Fruit fly (Drosophila melanogaster) whole organism, embryonic: Measurements from ENCODE around the gene Cys.

Experiments used
- Atf6 ChIP-seq: fragments of 200-800 bp; sonication (Bioruptor generic); IDR thresholded peaks from 2 replicates; pipeline ENCODE4 v1.3.6; 2022; ENCODE audit warnings: missing biosample characterization, missing genetic modification characterization
- Awh ChIP-seq: fragments of 200-800 bp; sonication (Bioruptor generic); IDR thresholded peaks from 2 replicates; pipeline ENCODE4, ENCODE4 v1.3.6; 2022; ENCODE audit warnings: missing biosample characterization, missing genetic modification characterization
- Bdp1 ChIP-seq: fragments of 200-800 bp; sonication (Bioruptor generic); optimal IDR thresholded peaks from 3 replicates; lab custom pipeline; 2016; ENCODE audit warnings: missing biosample characterization, missing genetic modification characterization
- CG10959 ChIP-seq: fragments of 200-800 bp; sonication (Bioruptor generic); IDR thresholded peaks from 2 replicates; pipeline ENCODE4 v1.3.6; 2022; ENCODE audit warnings: missing biosample characterization, missing genetic modification characterization
- CG11696 ChIP-seq: fragments of 200-800 bp; sonication (Bioruptor generic); IDR thresholded peaks from 2 replicates; pipeline ENCODE4 v1.3.6; 2022; ENCODE audit warnings: missing biosample characterization, missing genetic modification characterization
- CG12391 ChIP-seq: fragments of 200-800 bp; sonication (Bioruptor generic); optimal IDR thresholded peaks from 3 replicates; lab custom pipeline; 2018; ENCODE audit warnings: missing biosample characterization, mild to moderate bottlenecking, missing genetic modification characterization, moderate library complexity
- CG13123 ChIP-seq: fragments of 200-800 bp; sonication (Bioruptor generic); optimal IDR thresholded peaks from 2 replicates; lab custom pipeline; 2016; ENCODE audit warnings: missing biosample characterization, missing genetic modification characterization
- CG14860 ChIP-seq: fragments of 200-800 bp; sonication (Bioruptor generic); IDR thresholded peaks from 3 replicates; pipeline ENCODE4 v1.3.6; 2022; ENCODE audit warnings: missing biosample characterization, missing genetic modification characterization; ENCODE audit not compliant: partially characterized antibody
- CG15479 ChIP-seq: fragments of 200-800 bp; sonication (Bioruptor generic); optimal IDR thresholded peaks from 3 replicates; lab custom pipeline; 2019; ENCODE audit warnings: missing biosample characterization, mild to moderate bottlenecking, missing genetic modification characterization, moderate library complexity
- CG17829 ChIP-seq: fragments of 200-800 bp; optimal IDR thresholded peaks from 2 replicates; lab custom pipeline; 2019; ENCODE audit warnings: missing biosample characterization, mild to moderate bottlenecking, missing genetic modification characterization, moderate library complexity
- CG17912 ChIP-seq: fragments of 200-800 bp; sonication (Bioruptor generic); optimal IDR thresholded peaks from 2 replicates; lab custom pipeline; 2018; ENCODE audit warnings: missing biosample characterization, mild to moderate bottlenecking, missing genetic modification characterization
- CG18011 ChIP-seq: fragments of 200-800 bp; sonication (Bioruptor generic); optimal IDR thresholded peaks from 2 replicates; lab custom pipeline; 2017; ENCODE audit warnings: missing biosample characterization, missing genetic modification characterization, mild to moderate bottlenecking, moderate library complexity, missing genotype
- CG18262 ChIP-seq: fragments of 200-800 bp; optimal IDR thresholded peaks from 3 replicates; lab custom pipeline; 2019; ENCODE audit warnings: missing biosample characterization, mild to moderate bottlenecking, missing genetic modification characterization, moderate library complexity
- CG18476 ChIP-seq: fragments of 200-800 bp; sonication (Bioruptor generic); optimal IDR thresholded peaks from 2 replicates; lab custom pipeline; 2016; ENCODE audit warnings: missing biosample characterization, mild to moderate bottlenecking, missing genetic modification characterization
- CG2202 ChIP-seq: fragments of 200-800 bp; sonication (Bioruptor generic); optimal IDR thresholded peaks from 2 replicates; lab custom pipeline; 2018; ENCODE audit warnings: missing biosample characterization, mild to moderate bottlenecking, missing genetic modification characterization
- CG3838 ChIP-seq: fragments of 200-800 bp; sonication (Bioruptor generic); optimal IDR thresholded peaks from 3 replicates; lab custom pipeline; 2016; ENCODE audit warnings: missing biosample characterization, missing genetic modification characterization
- CG4404 ChIP-seq: fragments of 200-800 bp; sonication (Bioruptor generic); IDR thresholded peaks from 2 replicates; pipeline ENCODE4 v1.3.6; 2022; ENCODE audit warnings: missing biosample characterization, missing genetic modification characterization
- CG6654 ChIP-seq: fragments of 200-800 bp; sonication (Bioruptor generic); optimal IDR thresholded peaks from 2 replicates; lab custom pipeline; 2017; ENCODE audit warnings: missing biosample characterization, mild to moderate bottlenecking, missing genetic modification characterization
- CG6689 ChIP-seq: fragments of 200-800 bp; sonication (Bioruptor generic); IDR thresholded peaks from 2 replicates; pipeline ENCODE4 v1.3.6; 2022; ENCODE audit warnings: missing biosample characterization, missing genetic modification characterization
- CG6854 ChIP-seq: fragments of 200-800 bp; sonication (Bioruptor generic); optimal IDR thresholded peaks from 3 replicates; lab custom pipeline; 2017; ENCODE audit warnings: missing biosample characterization, mild to moderate bottlenecking, missing genetic modification characterization
- CG9437 ChIP-seq: fragments of 200-800 bp; sonication (Bioruptor generic); optimal IDR thresholded peaks from 2 replicates; lab custom pipeline; 2018; ENCODE audit warnings: missing biosample characterization, mild to moderate bottlenecking, missing genetic modification characterization
- CG9609 ChIP-seq: fragments of 200-800 bp; sonication (Bioruptor generic); optimal IDR thresholded peaks from 3 replicates; lab custom pipeline; 2016; ENCODE audit warnings: missing biosample characterization, missing genetic modification characterization
- CG9727 ChIP-seq: fragments of 200-800 bp; sonication (Bioruptor generic); optimal IDR thresholded peaks from 3 replicates; lab custom pipeline; 2017; ENCODE audit warnings: missing biosample characterization, mild to moderate bottlenecking, missing genetic modification characterization
- D19B ChIP-seq: fragments of 200-800 bp; sonication (Bioruptor generic); optimal IDR thresholded peaks from 2 replicates; lab custom pipeline; 2017; ENCODE audit warnings: missing biosample characterization, mild to moderate bottlenecking, missing genetic modification characterization
- Ets65A ChIP-seq: fragments of 200-800 bp; sonication (Bioruptor generic); peaks from one replicate; lab custom pipeline; 2016; ENCODE audit warnings: missing biosample characterization, missing genetic modification characterization
- GATAe ChIP-seq: fragments of 200-800 bp; sonication (Bioruptor generic); conservative IDR thresholded peaks from 2 replicates; pipeline ENCODE4 v1.3.6; 2022; ENCODE audit warnings: missing biosample characterization, missing genetic modification characterization
- HHEX ChIP-seq: fragments of 200-800 bp; sonication (Bioruptor generic); optimal IDR thresholded peaks from 3 replicates; lab custom pipeline; 2017; ENCODE audit warnings: missing biosample characterization, mild to moderate bottlenecking, missing genetic modification characterization, missing genetic modification reagents
- Ptx1 ChIP-seq: fragments of 200-800 bp; sonication (Bioruptor generic); IDR thresholded peaks from 2 replicates; pipeline ENCODE4 v1.3.6; 2022; ENCODE audit warnings: missing biosample characterization, missing genetic modification characterization
- Scr ChIP-seq: fragments of 200-800 bp; sonication (Bioruptor generic); IDR thresholded peaks from 2 replicates; pipeline ENCODE4 v1.3.6; 2022; ENCODE audit warnings: missing biosample characterization, missing genetic modification characterization; ENCODE audit not compliant: partially characterized antibody
- Sox100B ChIP-seq: fragments of 200-800 bp; sonication (Bioruptor generic); optimal IDR thresholded peaks from 3 replicates; lab custom pipeline; 2018; ENCODE audit warnings: missing biosample characterization, mild to moderate bottlenecking, missing genetic modification characterization
- Xrp1 ChIP-seq: fragments of 200-800 bp; sonication (Bioruptor generic); IDR thresholded peaks from 2 replicates; pipeline ENCODE4 v1.3.6; 2022; ENCODE audit warnings: missing biosample characterization, missing genetic modification characterization
- amos ChIP-seq: fragments of 200-800 bp; sonication (Bioruptor generic); IDR thresholded peaks from 2 replicates; pipeline ENCODE4 v1.3.6; 2022; ENCODE audit warnings: missing biosample characterization, missing genetic modification characterization; ENCODE audit not compliant: partially characterized antibody
- bab2 ChIP-seq: fragments of 200-800 bp; sonication (Bioruptor generic); optimal IDR thresholded peaks from 2 replicates; lab custom pipeline; 2016; ENCODE audit warnings: missing biosample characterization, missing genetic modification characterization
- chinmo ChIP-seq: fragments of 200-800 bp; sonication (Bioruptor generic); IDR thresholded peaks from 4 replicates; pipeline ENCODE4 v1.3.6; 2022; ENCODE audit warnings: missing biosample characterization, missing genetic modification characterization; ENCODE audit not compliant: partially characterized antibody
- dmrt11E ChIP-seq: fragments of 200-800 bp; sonication (Bioruptor generic); optimal IDR thresholded peaks from 3 replicates; lab custom pipeline; 2018; ENCODE audit warnings: missing biosample characterization, mild to moderate bottlenecking, missing genetic modification characterization, moderate library complexity
- ems ChIP-seq: fragments of 200-800 bp; sonication (Bioruptor generic); optimal IDR thresholded peaks from 3 replicates; lab custom pipeline; 2016; ENCODE audit warnings: missing biosample characterization, missing genetic modification characterization
- gt ChIP-seq: fragments of 200-800 bp; sonication (Bioruptor generic); IDR thresholded peaks from 2 replicates; pipeline ENCODE4 v1.3.6; 2022; ENCODE audit warnings: missing biosample characterization, missing genetic modification characterization
- h ChIP-seq: fragments of >200 bp; optimal IDR thresholded peaks from 2 replicates; lab custom pipeline; 2017
- jing ChIP-seq: fragments of 200-800 bp; sonication (Bioruptor generic); optimal IDR thresholded peaks from 2 replicates; lab custom pipeline; 2018; ENCODE audit warnings: missing biosample characterization, mild to moderate bottlenecking, missing genetic modification characterization
- lbe ChIP-seq: fragments of 200-800 bp; sonication (Bioruptor generic); optimal IDR thresholded peaks from 2 replicates; lab custom pipeline; 2016; ENCODE audit warnings: missing biosample characterization, mild to moderate bottlenecking, missing genetic modification characterization
- pan ChIP-seq, 4 experiments: fragments of >200 bp in 3 of 4; fragments of 200-800 bp in 1 of 4; sonication (Bioruptor generic) in 1 of 4; optimal IDR thresholded peaks in 3 of 4; IDR thresholded peaks in 1 of 4; 2 replicates each; pipeline versions ENCODE4 v1.3.6 to Lab custom; 2017 to 2022; ENCODE audit warnings: missing biosample characterization in 2 of 4, missing genetic modification characterization in 2 of 4, mixed read lengths in 1 of 4
- phol ChIP-seq: fragments of 200-800 bp; sonication (Bioruptor generic); optimal IDR thresholded peaks from 3 replicates; lab custom pipeline; 2018; ENCODE audit warnings: missing biosample characterization, mild to moderate bottlenecking, missing genetic modification characterization, moderate library complexity
- run ChIP-seq: fragments of 200-800 bp; sonication (Bioruptor generic); optimal IDR thresholded peaks from 3 replicates; lab custom pipeline; 2018; ENCODE audit warnings: missing biosample characterization, mild to moderate bottlenecking, missing genetic modification characterization
- sens ChIP-seq: fragments of 200-800 bp; sonication (Bioruptor generic); peaks from one replicate; lab custom pipeline; 2016; ENCODE audit warnings: missing biosample characterization, missing genetic modification characterization
- sens-2 ChIP-seq: fragments of 200-800 bp; sonication (Bioruptor generic); IDR thresholded peaks from 2 replicates; pipeline ENCODE4 v1.3.6; 2022; ENCODE audit warnings: missing biosample characterization, missing genetic modification characterization
- sim ChIP-seq: fragments of 200-800 bp; sonication (Bioruptor generic); IDR thresholded peaks from 2 replicates; pipeline ENCODE4 v1.3.6; 2022; ENCODE audit warnings: missing biosample characterization, missing genetic modification characterization
- sisA ChIP-seq: fragments of 200-800 bp; sonication (Bioruptor generic); IDR thresholded peaks from 2 replicates; pipeline ENCODE4 v1.3.6; 2022; ENCODE audit warnings: missing biosample characterization, missing genetic modification characterization
- tap ChIP-seq: fragments of 200-800 bp; optimal IDR thresholded peaks from 3 replicates; lab custom pipeline; 2019; ENCODE audit warnings: missing biosample characterization, mild to moderate bottlenecking, missing genetic modification characterization, moderate library complexity
- tin ChIP-seq: fragments of 200-800 bp; sonication (Bioruptor generic); optimal IDR thresholded peaks from 3 replicates; lab custom pipeline; 2016; ENCODE audit warnings: missing biosample characterization, missing genetic modification characterization
- tll ChIP-seq, 2 experiments: fragments of 200-800 bp in 1 of 2; fragments of >200 bp in 1 of 2; sonication (Bioruptor generic) in 1 of 2; optimal IDR thresholded peaks; 2 replicates each; lab custom pipeline; 2017 to 2019; ENCODE audit warnings: missing biosample characterization in 2 of 2, missing genetic modification characterization in 2 of 2, mild to moderate bottlenecking in 1 of 2, moderate library complexity in 1 of 2
- vvl ChIP-seq: fragments of 200-800 bp; sonication (Bioruptor generic); IDR thresholded peaks from 2 replicates; pipeline ENCODE4 v1.3.6; 2022; ENCODE audit warnings: missing biosample characterization, missing genetic modification characterization

Cys gene

dm6 chr3R:14589483-14589882 is 20.0 kb upstream of the Cys start:
- no peak for TF ChIP-seq GATAe (GFP tag; lab: Robert Waterston, UW)
- TF ChIP-seq CG15479, result no peak
- no peak for TF ChIP-seq jing
- no peak for TF ChIP-seq Ptx1
- peak in 1 of 2 experiments; percentile 16 for TF ChIP-seq tll (GFP tag; optimal IDR thresholded peaks at IDR 0.05; lab: Kevin White, UChicago)
- no peak for TF ChIP-seq CG6854 (GFP tag; lab: Kevin White, UChicago)
- no peak for TF ChIP-seq HHEX
- TF ChIP-seq CG17829 (tag; lab: Kevin White, UChicago), result peak; percentile 39
- TF ChIP-seq CG4404 (GFP tag; lab: Robert Waterston, UW), result peak; percentile 56
- TF ChIP-seq CG17912 (GFP tag; lab: Kevin White, UChicago), result no peak
- no peak for TF ChIP-seq CG9609 (GFP tag; lab: Kevin White, UChicago)
- TF ChIP-seq dmrt11E, result peak; percentile 74
- TF ChIP-seq CG14860 (GFP tag; lab: Robert Waterston, UW), result no peak
- TF ChIP-seq vvl (GFP tag; lab: Robert Waterston, UW), result peak; percentile 49; the same call in 1 of the 2 replicates
- peak; percentile 51 for TF ChIP-seq CG10959 (GFP tag; lab: Robert Waterston, UW)
- TF ChIP-seq CG18262 (tag; lab: Kevin White, UChicago), result peak; percentile 41
- no peak for TF ChIP-seq amos (GFP tag; lab: Robert Waterston, UW)
- TF ChIP-seq phol (tag; lab: Kevin White, UChicago), result peak; percentile 27
- TF ChIP-seq CG9437 (GFP tag; lab: Kevin White, UChicago), result no peak
- no peak for TF ChIP-seq sim (GFP tag; lab: Robert Waterston, UW)
- TF ChIP-seq lbe (GFP tag; lab: Kevin White, UChicago), result no peak
- peak; percentile 90 for TF ChIP-seq sens (GFP tag; lab: Kevin White, UChicago)
- TF ChIP-seq sisA (GFP tag; lab: Robert Waterston, UW), result no peak
- no peak for TF ChIP-seq sens-2 (GFP tag; lab: Robert Waterston, UW)
- no peak for TF ChIP-seq h (lab: Kevin White, UChicago)
- TF ChIP-seq bab2 (GFP tag; lab: Kevin White, UChicago), result no peak
- no peak for TF ChIP-seq run
- no peak for TF ChIP-seq tap (tag; lab: Kevin White, UChicago)
- no peak for TF ChIP-seq CG6654 (GFP tag; lab: Kevin White, UChicago)
- TF ChIP-seq CG11696 (GFP tag; lab: Robert Waterston, UW), result no peak
- TF ChIP-seq CG12391 (tag; lab: Kevin White, UChicago), result peak; percentile 40
- no peak for TF ChIP-seq Sox100B (GFP tag; lab: Kevin White, UChicago)
- TF ChIP-seq Scr (GFP tag; lab: Robert Waterston, UW), result no peak
- TF ChIP-seq Xrp1 (GFP tag; lab: Robert Waterston, UW), result peak; percentile 75
- TF ChIP-seq CG18476 (GFP tag; lab: Kevin White, UChicago), result no peak
- peak; percentile 6 for TF ChIP-seq tin (GFP tag; lab: Kevin White, UChicago)
- TF ChIP-seq D19B (GFP tag; lab: Kevin White, UChicago), result no peak
- TF ChIP-seq Awh (GFP tag; lab: Robert Waterston, UW), result no peak
- 0 out of 2 replicates have a peak, but pooled peaks have one; percentile 25 for TF ChIP-seq CG6689 (GFP tag; lab: Robert Waterston, UW)
- TF ChIP-seq CG18011, result no peak
- no peak for TF ChIP-seq ems (GFP tag; lab: Kevin White, UChicago)
- TF ChIP-seq CG2202, result no peak
- TF ChIP-seq CG9727 (GFP tag; lab: Kevin White, UChicago), result peak; percentile 65
- 0 out of 2 replicates have a peak, but pooled peaks have one; percentile 20 for TF ChIP-seq gt
- TF ChIP-seq CG13123 (GFP tag; lab: Kevin White, UChicago), result no peak
- no peak for TF ChIP-seq pan (optimal IDR thresholded peaks at IDR 0.05; lab: Kevin White, UChicago)
- no peak for TF ChIP-seq pan (GFP tag; optimal IDR thresholded peaks at IDR 0.05 in 1 of 2, IDR thresholded peaks at IDR 0.05 in 1 of 2)
- no peak for TF ChIP-seq Bdp1 (GFP tag; lab: Kevin White, UChicago)
- TF ChIP-seq chinmo, result no peak
- no peak for TF ChIP-seq Atf6
- TF ChIP-seq Ets65A, result peak; percentile 89
- no peak for TF ChIP-seq CG3838 (GFP tag; lab: Kevin White, UChicago)
